Worm (Caenorhabditis elegans): ENCODE results near the gene C48A7.16.
A peak's percentile ranks its signal among the peaks of the same experiment; 100 is the strongest.
"Not testable (repeated sequence)": the region's sequence is repeated elsewhere in the genome, so short reads cannot be mapped to it uniquely, and the experiment has no call there.

The C48A7.16 gene

DNA sequence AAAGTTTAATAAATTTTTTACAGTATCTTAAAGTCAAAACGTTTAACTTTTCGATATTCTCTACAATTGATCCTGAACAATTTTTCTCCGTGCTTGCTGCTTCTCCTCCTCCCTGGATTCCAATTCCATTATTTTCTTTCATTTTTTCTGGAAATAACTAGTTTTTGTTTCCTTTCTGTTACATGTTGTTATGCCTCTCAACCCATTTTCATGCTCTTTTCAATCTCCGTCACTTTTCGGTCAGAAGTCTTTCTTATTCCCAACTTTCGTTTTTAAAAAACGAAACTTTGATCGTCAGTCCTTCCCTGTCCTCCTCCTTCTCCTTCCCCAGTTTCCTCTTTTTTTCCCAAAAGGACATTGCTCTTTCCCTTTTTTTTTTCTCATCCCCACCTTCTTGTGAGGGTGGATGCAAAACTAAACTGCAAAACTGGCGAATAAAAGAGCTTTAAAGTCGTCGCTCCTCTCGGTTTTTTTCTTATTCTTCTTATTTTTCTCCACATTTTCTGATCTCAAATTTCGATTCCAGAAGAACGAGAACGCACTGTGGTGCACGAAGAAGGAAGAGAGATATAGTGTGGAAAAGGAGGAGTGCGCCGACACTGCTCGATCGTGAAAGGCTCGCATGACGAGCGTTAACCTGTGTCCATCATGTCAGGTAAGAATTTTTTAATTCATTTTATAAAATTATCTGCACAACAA lies at the start of gene C48A7.16, which contains the start of gene egl-19:
TSS of gene C48A7.16 (plus strand) at position 544 of the 699 bp plus-strand sequence.
TSS of gene egl-19 (plus strand) at position 649 of the 699 bp plus-strand sequence.
- TF ChIP-seq pag-3 (tag; optimal IDR thresholded peaks at IDR 0.05; ENCODE audit: borderline replicate concordance) (no peak), pros-1 (tag; optimal IDR thresholded peaks at IDR 0.05) (no peak), hlh-6 (tag; optimal IDR thresholded peaks at IDR 0.05) (no peak), nhr-11 (tag; optimal IDR thresholded peaks at IDR 0.05) (no peak), odd-2 (tag; optimal IDR thresholded peaks at IDR 0.05) (no peak), Y22D7AL.16 (tag; optimal IDR thresholded peaks at IDR 0.05) (no peak), ceh-14 (tag; optimal IDR thresholded peaks at IDR 0.05) (no peak), C08G9.2 (tag; optimal IDR thresholded peaks at IDR 0.05) (no peak), che-1 (tag; optimal IDR thresholded peaks at IDR 0.05) (no peak), ceh-22 (tag; optimal IDR thresholded peaks at IDR 0.05) (no peak), nhr-232 (tag; optimal IDR thresholded peaks at IDR 0.05) (no peak), lin-11 (tag; optimal IDR thresholded peaks at IDR 0.05) (no peak), elt-4 (tag; optimal IDR thresholded peaks at IDR 0.05) (no peak), ceh-9 (tag; optimal IDR thresholded peaks at IDR 0.05) (no peak)

DNA sequence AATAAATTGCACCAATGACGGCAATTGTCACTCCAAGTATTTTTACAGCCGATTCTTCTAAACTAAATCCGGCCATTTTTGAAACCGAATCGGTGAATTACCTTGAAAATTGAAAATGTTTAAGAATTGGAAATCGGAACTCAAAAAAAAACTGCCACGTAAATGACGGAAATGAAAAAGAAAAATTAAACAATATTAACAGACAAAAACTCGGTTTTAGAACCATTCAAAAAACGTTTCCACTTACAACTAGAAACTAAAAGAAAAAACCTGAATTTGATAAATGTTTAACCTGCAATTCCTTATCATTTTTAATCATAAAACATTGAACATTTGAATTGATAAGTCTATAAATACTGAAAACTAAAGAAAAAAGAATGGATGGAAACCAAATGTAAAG lies 40.3 kb upstream of the C48A7.16 start, which contains the start of gene Y40C5A.4:
TSS of gene Y40C5A.4 (minus strand) at position 101 of the 400 bp plus-strand sequence.
- not testable (repeated sequence) for TF ChIP-seq ceh-30, ceh-31, nfya-1 (tag; optimal IDR thresholded peaks at IDR 0.05)

ce11 chrIV:7374847-7375246 lies 30.4 kb upstream of the C48A7.16 start, which contains the start of gene T12B3.3:
TSS of gene T12B3.3 (plus strand) at chrIV:7375147.
- TF ChIP-seq C08G9.2, dve-1, nhr-11 (tag; optimal IDR thresholded peaks at IDR 0.05): not testable (repeated sequence)

ce11 chrIV:7376511-7376910 lies 28.8 kb upstream of the C48A7.16 start, which contains the start of gene T12B3.2:
TSS of gene T12B3.2 (plus strand) at chrIV:7376811.
- TF ChIP-seq pax-1 (tag; optimal IDR thresholded peaks at IDR 0.05) (no peak), elt-4 (tag; optimal IDR thresholded peaks at IDR 0.05) (no peak), pros-1 (tag; optimal IDR thresholded peaks at IDR 0.05) (no peak), pha-2 (tag; optimal IDR thresholded peaks at IDR 0.05) (no peak), pag-3 (tag; optimal IDR thresholded peaks at IDR 0.05; ENCODE audit: borderline replicate concordance) (no peak), tbx-7 (tag; optimal IDR thresholded peaks at IDR 0.05) (no peak), pha-4 (tag; optimal IDR thresholded peaks at IDR 0.05) (no peak), hlh-6 (tag; optimal IDR thresholded peaks at IDR 0.05) (no peak)

DNA sequence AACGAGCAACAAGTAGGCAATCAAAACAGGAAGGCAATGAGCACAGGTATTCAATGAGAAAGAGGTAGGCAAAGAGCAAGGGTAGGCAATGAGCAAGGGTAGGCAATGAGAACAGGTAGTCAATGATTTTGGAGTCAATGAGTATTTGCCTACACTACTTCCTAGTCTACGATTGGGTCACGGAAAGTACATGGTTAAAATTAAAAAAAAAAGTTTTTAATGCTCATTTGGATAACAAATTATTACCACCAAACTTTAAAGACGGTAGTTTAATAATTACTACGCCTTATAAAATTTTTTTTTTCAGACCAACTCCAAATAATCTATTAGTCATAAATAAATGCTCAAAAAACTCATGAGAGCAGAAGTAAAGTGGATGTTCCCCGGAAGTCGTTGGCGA lies 23.5 kb upstream of the C48A7.16 start, which contains the start of gene ptp-8:
TSS of gene ptp-8 (plus strand) at position 301 of the 400 bp plus-strand sequence.
- TF ChIP-seq dve-1 (tag; optimal IDR thresholded peaks at IDR 0.05) (no peak), sox-2 (GFP tag; IDR thresholded peaks at IDR 0.05) (no peak), sdc-2 (tag; optimal IDR thresholded peaks at IDR 0.05) (no peak), unc-55 (GFP tag; optimal IDR thresholded peaks at IDR 0.05) (no peak), mec-3 (tag; optimal IDR thresholded peaks at IDR 0.05; ENCODE audit: borderline replicate concordance) (no peak), ceh-14 (tag; optimal IDR thresholded peaks at IDR 0.05) (no peak), ref-2 (tag; optimal IDR thresholded peaks at IDR 0.05) (no peak), gmeb-2 (tag; optimal IDR thresholded peaks at IDR 0.05) (no peak), ceh-18 (tag; optimal IDR thresholded peaks at IDR 0.05) (no peak)

- TF ChIP-seq madf-2 (tag; optimal IDR thresholded peaks at IDR 0.05) (no peak), tbx-2 (tag; optimal IDR thresholded peaks at IDR 0.05) (peak; percentile 76), npax-4 (tag; optimal IDR thresholded peaks at IDR 0.05) (no peak), hlh-15 (tag; optimal IDR thresholded peaks at IDR 0.05) (no peak), ztf-16 (tag; optimal IDR thresholded peaks at IDR 0.05) (no peak), pag-3 (tag; optimal IDR thresholded peaks at IDR 0.05; ENCODE audit: borderline replicate concordance) (no peak), tbx-7 (tag; optimal IDR thresholded peaks at IDR 0.05) (no peak), ceh-24 (tag; optimal IDR thresholded peaks at IDR 0.05) (no peak), nfya-1 (tag; optimal IDR thresholded peaks at IDR 0.05) (peak; percentile 54), gmeb-2 (tag; optimal IDR thresholded peaks at IDR 0.05) (no peak), ama-1 (optimal IDR thresholded peaks at IDR 0.05) (no peak), ceh-22 (tag; optimal IDR thresholded peaks at IDR 0.05) (no peak), ceh-9 (tag; optimal IDR thresholded peaks at IDR 0.05) (no peak), ahr-1 (tag; optimal IDR thresholded peaks at IDR 0.05) (no peak), ceh-45 (GFP tag; IDR thresholded peaks at IDR 0.05) (no peak), fax-1 (tag; optimal IDR thresholded peaks at IDR 0.05) (peak; percentile 13), unc-42 (tag; optimal IDR thresholded peaks at IDR 0.05) (peak; percentile 78), unc-55 (GFP tag; optimal IDR thresholded peaks at IDR 0.05) (peak; percentile 89)
These were observed 18.3 kb upstream of the C48A7.16 start for ce11 chrIV:7386835-7387551.

Measured in whole organism, late embryonic.